Worm (Caenorhabditis elegans): ENCODE measurements around the gene W02A2.9.
A peak's percentile ranks its signal among the peaks of the same experiment; 100 is the strongest.

Gene W02A2.9

DNA sequence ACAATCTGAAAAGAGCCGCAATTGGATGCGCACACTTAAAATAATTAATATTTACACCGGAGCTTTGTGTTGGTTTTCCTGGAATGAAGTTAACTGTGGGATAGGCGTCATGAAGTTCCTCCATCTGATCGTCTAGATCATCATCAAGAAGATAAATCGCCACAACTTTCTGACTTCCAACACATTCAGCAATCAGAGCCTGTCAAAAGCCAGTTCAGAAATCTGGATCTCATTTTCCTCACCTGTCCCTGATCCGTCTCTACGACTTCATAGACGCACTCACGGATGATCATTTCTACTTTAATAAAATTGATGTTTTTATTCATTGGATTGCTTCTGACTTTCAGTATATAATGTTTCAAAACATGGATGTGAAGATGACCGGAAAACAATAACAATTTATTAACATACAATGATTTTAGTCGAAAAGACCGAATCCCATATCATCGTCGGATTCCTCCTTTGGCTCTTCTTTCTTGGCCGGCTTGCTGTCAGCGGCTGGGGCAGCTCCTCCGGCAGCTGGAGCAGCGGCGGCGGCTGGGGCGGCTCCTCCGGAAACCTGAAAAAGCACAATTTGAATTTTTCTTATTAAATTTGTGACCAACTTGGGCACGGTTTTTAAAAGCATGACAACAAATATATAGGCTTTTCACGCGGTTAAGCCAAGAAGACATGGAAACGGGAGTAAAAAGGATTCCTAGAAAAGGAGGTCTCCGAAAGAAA is 21.8 kb downstream of the W02A2.9 start, which contains the start of gene agt-1 (continued):
- no peak for TF ChIP-seq Y79H2A.3 (GFP tag; conservative IDR thresholded peaks at IDR 0.05)
- TF ChIP-seq nfyb-1 (GFP tag; IDR thresholded peaks at IDR 0.05): no peak
- no peak for TF ChIP-seq B0035.1 (tag; optimal IDR thresholded peaks at IDR 0.05)
- peak; percentile 84 for TF ChIP-seq zfh-2 (GFP tag; conservative IDR thresholded peaks at IDR 0.05)
- TF ChIP-seq cebp-1 (GFP tag; IDR thresholded peaks at IDR 0.05): no peak
- TF ChIP-seq cebp-1 (tag; optimal IDR thresholded peaks at IDR 0.05): peak; percentile 5
- peak; percentile 56 for TF ChIP-seq hsf-1 (GFP tag; IDR thresholded peaks at IDR 0.05)
- no peak for TF ChIP-seq zim-3 (tag; optimal IDR thresholded peaks at IDR 0.05)
- peak; percentile 31 for TF ChIP-seq xnd-1 (tag; optimal IDR thresholded peaks at IDR 0.05)
- no peak for TF ChIP-seq F22D6.2 (tag; optimal IDR thresholded peaks at IDR 0.05)
- no peak for TF ChIP-seq tbx-9 (tag; optimal IDR thresholded peaks at IDR 0.05; ENCODE audit: borderline replicate concordance)
- TF ChIP-seq let-607 (tag; optimal IDR thresholded peaks at IDR 0.05): no peak
- TF ChIP-seq snpc-3.4 (tag; optimal IDR thresholded peaks at IDR 0.05): no peak
- TF ChIP-seq cebp-2 (GFP tag; IDR thresholded peaks at IDR 0.05): peak; percentile 89
- TF ChIP-seq ceh-79 (tag; optimal IDR thresholded peaks at IDR 0.05): peak; percentile 42
- TF ChIP-seq athp-1 (tag; optimal IDR thresholded peaks at IDR 0.05): peak; percentile 29
- no peak for TF ChIP-seq ceh-27 (GFP tag; optimal IDR thresholded peaks at IDR 0.05)
- no peak for TF ChIP-seq K11D2.4 (GFP tag; IDR thresholded peaks at IDR 0.05)
- TF ChIP-seq Y56A3A.18 (GFP tag; IDR thresholded peaks at IDR 0.05): peak; percentile 69
- TF ChIP-seq attf-6 (GFP tag; IDR thresholded peaks at IDR 0.05): peak; percentile 89
- no peak for TF ChIP-seq madf-3 (GFP tag; IDR thresholded peaks at IDR 0.05)
- TF ChIP-seq nfya-1 (tag; optimal IDR thresholded peaks at IDR 0.05; ENCODE audit: borderline replicate concordance, insufficient read depth): no peak
- peak; percentile 60 for TF ChIP-seq pbrm-1 (GFP tag; IDR thresholded peaks at IDR 0.05)
- TF ChIP-seq ama-1 (optimal IDR thresholded peaks at IDR 0.05): no peak
- peak in 1 of 2 experiments; percentile 60 for TF ChIP-seq ama-1 (GFP tag; optimal IDR thresholded peaks at IDR 0.05)
- TF ChIP-seq snpc-4 (GFP tag; optimal IDR thresholded peaks at IDR 0.05): no peak
- TF ChIP-seq snpc-4 (tag; optimal IDR thresholded peaks at IDR 0.05): peak in 2 of 4 experiments; percentile 40 to 71
- no peak for TF ChIP-seq somi-1 (GFP tag; optimal IDR thresholded peaks at IDR 0.05)
- peak; percentile 54; the same call in 1 of the 2 replicates for TF ChIP-seq lin-26 (GFP tag; IDR thresholded peaks at IDR 0.05)
- no peak for TF ChIP-seq ztf-26 (tag; optimal IDR thresholded peaks at IDR 0.05)
- TF ChIP-seq lin-54 (GFP tag; optimal IDR thresholded peaks at IDR 0.05): peak; percentile 39
- TF ChIP-seq hrde-1 (tag; optimal IDR thresholded peaks at IDR 0.05; ENCODE audit: borderline replicate concordance): peak; percentile 33
- TF ChIP-seq ceh-40 (GFP tag; IDR thresholded peaks at IDR 0.05): no peak
- TF ChIP-seq madf-6 (GFP tag; IDR thresholded peaks at IDR 0.05): peak; percentile 74
- no peak for TF ChIP-seq akir-1 (GFP tag; optimal IDR thresholded peaks at IDR 0.05)
- TF ChIP-seq lsy-27 (tag; optimal IDR thresholded peaks at IDR 0.05; ENCODE audit: borderline replicate concordance, insufficient read depth): no peak
- TF ChIP-seq F33H1.4 (GFP tag; IDR thresholded peaks at IDR 0.05): peak; percentile 47
- TF ChIP-seq K12H6.12 (tag; optimal IDR thresholded peaks at IDR 0.05): no peak

DNA sequence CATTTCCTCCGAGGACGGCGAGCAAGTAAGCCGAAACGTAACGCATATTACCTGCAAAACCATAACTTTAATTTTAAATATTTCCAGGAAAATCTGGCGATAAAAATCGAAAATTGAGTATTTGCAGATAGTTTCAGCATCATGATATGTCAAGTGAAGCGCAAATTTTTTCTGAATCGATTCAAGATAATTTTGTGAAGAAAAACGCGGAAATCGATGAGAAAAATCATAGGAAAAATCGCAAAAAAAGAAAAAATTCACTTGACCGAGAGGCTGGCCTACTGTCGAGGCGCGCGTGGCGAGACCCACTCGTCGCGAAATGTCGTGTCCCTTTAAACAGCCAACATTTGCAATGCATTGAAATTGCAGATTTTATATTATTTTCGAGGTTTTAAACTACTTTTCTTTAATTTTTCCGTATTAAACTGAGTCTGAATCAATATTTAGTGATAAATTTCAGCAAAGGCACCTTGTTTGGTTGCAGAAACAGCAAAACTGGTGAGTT is 22.8 kb downstream of the W02A2.9 start, which contains the start of the genes rla-2, popl-7 and Y62E10A.24:
TSS of gene rla-2 (minus strand) at position 51 of the 505 bp plus-strand sequence.
TSS of gene popl-7 (plus strand) at position 455 of the 505 bp plus-strand sequence.
TSS of gene Y62E10A.24 (plus strand) at position 476 of the 505 bp plus-strand sequence.
- TF ChIP-seq ceh-27 (GFP tag; optimal IDR thresholded peaks at IDR 0.05) (no peak), F23B12.7 (tag; optimal IDR thresholded peaks at IDR 0.05; ENCODE audit: insufficient read depth) (peak; percentile 27), dox-1 (GFP tag; IDR thresholded peaks at IDR 0.05) (no peak), F33H1.4 (GFP tag; IDR thresholded peaks at IDR 0.05) (peak; percentile 79), madf-6 (GFP tag; IDR thresholded peaks at IDR 0.05) (peak; percentile 12; the same call in 1 of the 2 replicates), snpc-4 (GFP tag; optimal IDR thresholded peaks at IDR 0.05) (no peak), snpc-4 (tag; optimal IDR thresholded peaks at IDR 0.05) (peak in 1 of 4 experiments; percentile 3), aptf-3 (GFP tag; IDR thresholded peaks at IDR 0.05) (no peak), ceh-79 (tag; optimal IDR thresholded peaks at IDR 0.05) (no peak), F10E7.11 (tag; optimal IDR thresholded peaks at IDR 0.05) (no peak)
